Worm (Caenorhabditis elegans) whole organism, midembryonic: Measurements from ENCODE around the gene cpb-1.

Experiments used
- T22C8.4 ChIP-seq: fragments of 200-800 bp; sonication (Bioruptor generic); IDR thresholded peaks from 2 replicates; pipeline ENCODE4 v1.3.6; 2022; ENCODE audit warnings: missing genetic modification characterization, missing compliant biosample characterization
- cog-1 ChIP-seq: sonication (generic microtip); optimal IDR thresholded peaks from 2 replicates; lab custom pipeline; 2016; ENCODE audit warnings: missing genetic modification characterization, missing compliant biosample characterization
- flt-1 ChIP-seq: fragments of 200-800 bp; sonication (Bioruptor generic); IDR thresholded peaks from 2 replicates; pipeline ENCODE4 v1.3.6; 2022; ENCODE audit warnings: missing genetic modification characterization, missing compliant biosample characterization
- klf-2 ChIP-seq: fragments of 200-800 bp; sonication (Bioruptor generic); conservative IDR thresholded peaks from 2 replicates; pipeline ENCODE4 v1.3.6; 2022; ENCODE audit warnings: missing genetic modification reagents, missing genetic modification characterization, missing compliant biosample characterization
- med-1 ChIP-seq: sonication (generic microtip); optimal IDR thresholded peaks from 2 replicates; lab custom pipeline; 2017; ENCODE audit warnings: missing genetic modification characterization, mild to moderate bottlenecking, missing compliant biosample characterization, antibody characterized with exemption, missing genetic modification reagents; ENCODE audit not compliant: insufficient read depth
- ref-1 ChIP-seq: fragments of 200-800 bp; sonication (Bioruptor generic); conservative IDR thresholded peaks from 2 replicates; pipeline ENCODE4 v1.3.6; 2022; ENCODE audit warnings: missing genetic modification reagents, missing genetic modification characterization, missing compliant biosample characterization
- tab-1 ChIP-seq: fragments of 200-800 bp; sonication (Bioruptor generic); IDR thresholded peaks from 2 replicates; pipeline ENCODE4 v1.3.6; 2022; ENCODE audit warnings: missing genetic modification characterization, missing compliant biosample characterization
- ztf-23 ChIP-seq: fragments of 200-800 bp; sonication (Bioruptor generic); IDR thresholded peaks from 2 replicates; pipeline ENCODE4 v1.3.6; 2022; ENCODE audit warnings: missing genetic modification reagents, missing genetic modification characterization, missing compliant biosample characterization
- ztf-29 ChIP-seq: fragments of 200-800 bp; sonication (Bioruptor generic); IDR thresholded peaks from 2 replicates; pipeline ENCODE4 v1.3.6; 2022; ENCODE audit warnings: missing genetic modification reagents, missing genetic modification characterization, missing compliant biosample characterization

The cpb-1 gene

ce11 chrIII:9328732-9329131 is 6.6 kb downstream of the cpb-1 start:
- TF ChIP-seq T22C8.4 (no peak), cog-1 (tag; lab: Kevin White, UChicago) (no peak), ztf-23 (GFP tag; lab: Robert Waterston, UW) (no peak), med-1 (GFP tag; lab: Kevin White, UChicago) (no peak), tab-1 (GFP tag; lab: Robert Waterston, UW) (no peak), ref-1 (GFP tag; lab: Robert Waterston, UW) (no peak), flt-1 (GFP tag; lab: Robert Waterston, UW) (no peak), klf-2 (no peak), ztf-29 (GFP tag; lab: Robert Waterston, UW) (no peak)

DNA sequence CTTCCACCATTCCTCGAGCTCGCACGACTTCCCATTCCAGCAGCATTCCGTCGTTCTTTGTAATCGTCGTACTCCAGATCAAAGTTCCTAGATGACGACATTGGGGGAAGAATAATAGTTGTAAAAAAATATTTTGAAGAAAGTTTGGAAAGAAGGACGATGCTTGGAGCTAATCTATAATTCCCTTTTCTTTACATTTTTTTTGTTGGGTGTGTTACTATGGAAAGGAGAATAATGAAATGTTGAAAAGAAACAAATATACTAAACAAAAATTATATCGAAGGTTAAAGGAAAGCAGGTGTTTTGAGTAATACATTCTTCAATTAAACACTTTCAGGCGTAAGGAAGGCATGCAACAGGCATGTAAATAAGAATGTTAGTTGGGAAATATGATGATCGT is 7.2 kb downstream of the cpb-1 start, which contains the start of gene C40H1.3:
C40H1.3 (minus strand) TSS at position 101 of the 400 bp plus-strand sequence.
- TF ChIP-seq ztf-29 (GFP tag; lab: Robert Waterston, UW) (no peak), ztf-23 (GFP tag; lab: Robert Waterston, UW) (no peak)

- no peak for TF ChIP-seq klf-2
- no peak for TF ChIP-seq ztf-29 (GFP tag; lab: Robert Waterston, UW)
- no peak for TF ChIP-seq med-1 (GFP tag; lab: Kevin White, UChicago)
- TF ChIP-seq cog-1 (tag; lab: Kevin White, UChicago) = no peak
- TF ChIP-seq tab-1 (GFP tag; lab: Robert Waterston, UW) = no peak
- no peak for TF ChIP-seq flt-1 (GFP tag; lab: Robert Waterston, UW)
- TF ChIP-seq ztf-23 (GFP tag; lab: Robert Waterston, UW) = no peak
- no peak for TF ChIP-seq T22C8.4
- TF ChIP-seq ref-1 (GFP tag; lab: Robert Waterston, UW) = no peak
Observed at ce11 chrIII:9329790-9330366, 7.8 kb downstream of the cpb-1 start, which contains the start of gene ttr-5. TSS of gene ttr-5 (plus strand) at chrIII:9330316.

DNA sequence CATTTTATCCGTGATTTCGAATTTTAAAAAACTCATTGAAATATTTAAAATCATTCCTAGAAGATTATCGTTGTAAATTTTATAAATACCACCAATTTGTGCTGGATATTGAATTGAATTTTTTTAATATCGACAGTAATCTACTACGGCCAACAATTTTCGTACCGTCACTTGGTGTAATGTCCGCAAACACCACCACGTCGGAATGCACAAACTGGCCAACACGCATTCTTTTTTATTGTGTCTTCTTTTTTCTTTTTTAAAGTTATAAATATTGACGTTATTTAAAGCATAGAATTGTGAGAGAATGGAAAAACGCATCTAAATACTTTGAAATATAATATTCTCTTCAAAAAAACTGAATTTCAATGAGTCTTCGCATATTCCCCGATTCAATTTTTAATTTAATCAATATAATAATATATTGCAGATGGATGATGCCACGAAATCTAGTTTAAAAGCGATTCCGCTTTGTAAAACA is 9.0 kb downstream of the cpb-1 start, which contains the start of gene ufc-1:
ufc-1 (plus strand) TSS at position 431 of the 481 bp plus-strand sequence.
- no peak for TF ChIP-seq ztf-29 (GFP tag; lab: Robert Waterston, UW)
- TF ChIP-seq med-1 (GFP tag; lab: Kevin White, UChicago) = no peak

- TF ChIP-seq med-1 (GFP tag; lab: Kevin White, UChicago) (no peak), klf-2 (no peak), cog-1 (tag; lab: Kevin White, UChicago) (no peak), T22C8.4 (no peak), tab-1 (GFP tag; lab: Robert Waterston, UW) (no peak), ref-1 (GFP tag; lab: Robert Waterston, UW) (no peak), flt-1 (GFP tag; lab: Robert Waterston, UW) (no peak), ztf-23 (GFP tag; lab: Robert Waterston, UW) (no peak), ztf-29 (GFP tag; lab: Robert Waterston, UW) (no peak)
Observed at ce11 chrIII:9334174-9334573, 12.1 kb downstream of the cpb-1 start, which contains the start of gene elo-4. TSS of gene elo-4 (minus strand) at chrIII:9334274.

ce11 chrIII:9335076-9335475 is 13.0 kb downstream of the cpb-1 start:
- no peak for TF ChIP-seq klf-2
- no peak for TF ChIP-seq T22C8.4
- TF ChIP-seq ref-1 (GFP tag; lab: Robert Waterston, UW) = no peak
- TF ChIP-seq flt-1 (GFP tag; lab: Robert Waterston, UW) = no peak
- TF ChIP-seq tab-1 (GFP tag; lab: Robert Waterston, UW) = no peak
- TF ChIP-seq cog-1 (tag; lab: Kevin White, UChicago) = no peak
- TF ChIP-seq med-1 (GFP tag; lab: Kevin White, UChicago) = no peak
- TF ChIP-seq ztf-29 (GFP tag; lab: Robert Waterston, UW) = no peak
- TF ChIP-seq ztf-23 (GFP tag; lab: Robert Waterston, UW) = no peak

ce11 chrIII:9336807-9337206 is 14.7 kb downstream of the cpb-1 start:
- TF ChIP-seq T22C8.4 = no peak
- no peak for TF ChIP-seq klf-2
- no peak for TF ChIP-seq tab-1 (GFP tag; lab: Robert Waterston, UW)
- no peak for TF ChIP-seq ref-1 (GFP tag; lab: Robert Waterston, UW)
- TF ChIP-seq flt-1 (GFP tag; lab: Robert Waterston, UW) = no peak
- TF ChIP-seq ztf-23 (GFP tag; lab: Robert Waterston, UW) = no peak
- TF ChIP-seq ztf-29 (GFP tag; lab: Robert Waterston, UW) = no peak
- no peak for TF ChIP-seq med-1 (GFP tag; lab: Kevin White, UChicago)
- TF ChIP-seq cog-1 (tag; lab: Kevin White, UChicago) = no peak

ce11 chrIII:9337968-9338367 is 15.9 kb downstream of the cpb-1 start:
- TF ChIP-seq med-1 (GFP tag; lab: Kevin White, UChicago) (no peak), ztf-23 (GFP tag; lab: Robert Waterston, UW) (no peak), klf-2 (no peak), T22C8.4 (no peak), tab-1 (GFP tag; lab: Robert Waterston, UW) (no peak), ref-1 (GFP tag; lab: Robert Waterston, UW) (no peak), flt-1 (GFP tag; lab: Robert Waterston, UW) (no peak), ztf-29 (GFP tag; lab: Robert Waterston, UW) (no peak), cog-1 (tag; lab: Kevin White, UChicago) (no peak)

ce11 chrIII:9340025-9340424 is 17.9 kb downstream of the cpb-1 start:
- no peak for TF ChIP-seq ztf-29 (GFP tag; lab: Robert Waterston, UW)
- no peak for TF ChIP-seq med-1 (GFP tag; lab: Kevin White, UChicago)
- TF ChIP-seq flt-1 (GFP tag; lab: Robert Waterston, UW) = no peak
- TF ChIP-seq cog-1 (tag; lab: Kevin White, UChicago) = no peak
- no peak for TF ChIP-seq klf-2
- TF ChIP-seq tab-1 (GFP tag; lab: Robert Waterston, UW) = no peak
- no peak for TF ChIP-seq ztf-23 (GFP tag; lab: Robert Waterston, UW)
- TF ChIP-seq T22C8.4 = no peak
- no peak for TF ChIP-seq ref-1 (GFP tag; lab: Robert Waterston, UW)
